Worm (Caenorhabditis elegans) whole organism, mixed stage, embryonic: Measurements from ENCODE around the gene str-217.

ENCODE experiments used
- M03D4.4 ChIP-seq: sonication (generic microtip); optimal IDR thresholded peaks from 2 replicates; lab custom pipeline; 2017; ENCODE audit warnings: mild to moderate bottlenecking, missing genetic modification characterization, missing compliant biosample characterization
- bed-3 ChIP-seq: fragments of 200-800 bp; sonication (Bioruptor generic); optimal IDR thresholded peaks from 3 replicates; lab custom pipeline; 2018; ENCODE audit warnings: mild to moderate bottlenecking, missing genetic modification characterization, moderate library complexity, missing compliant biosample characterization
- blmp-1 ChIP-seq: fragments of 150-350 bp; optimal IDR thresholded peaks from 2 replicates; lab custom pipeline; 2014; ENCODE audit warnings: missing biosample characterization, missing genetic modification characterization
- ceh-39 ChIP-seq: fragments of 150-350 bp; optimal IDR thresholded peaks from 2 replicates; lab custom pipeline; 2014; ENCODE audit warnings: missing biosample characterization, missing genetic modification characterization
- ceh-43 ChIP-seq: fragments of 200-800 bp; sonication (Bioruptor generic); optimal IDR thresholded peaks from 2 replicates; lab custom pipeline; 2018; ENCODE audit warnings: mild to moderate bottlenecking, missing genetic modification characterization, moderate library complexity, missing compliant biosample characterization
- ceh-83 ChIP-seq: fragments of 200-800 bp; sonication (Bioruptor generic); optimal IDR thresholded peaks from 2 replicates; lab custom pipeline; 2018; ENCODE audit warnings: mild to moderate bottlenecking, missing genetic modification characterization, missing compliant biosample characterization
- ces-1 ChIP-seq: fragments of 150-350 bp; optimal IDR thresholded peaks from 2 replicates; lab custom pipeline; 2014; ENCODE audit warnings: missing biosample characterization, missing genetic modification reagents, missing genetic modification characterization
- drap-1 ChIP-seq: fragments of 200-800 bp; sonication (Bioruptor generic); optimal IDR thresholded peaks from 3 replicates; lab custom pipeline; 2018; ENCODE audit warnings: mild to moderate bottlenecking, missing genetic modification characterization, missing compliant biosample characterization
- elt-1 ChIP-seq: sonication (generic microtip); optimal IDR thresholded peaks from 2 replicates; lab custom pipeline; 2017; ENCODE audit warnings: missing genetic modification characterization, mild to moderate bottlenecking, missing compliant biosample characterization, antibody characterized with exemption, moderate library complexity, borderline replicate concordance; ENCODE audit not compliant: insufficient read depth
- elt-3 ChIP-seq: fragments of 150-350 bp; optimal IDR thresholded peaks from 2 replicates; lab custom pipeline; 2014; ENCODE audit warnings: missing biosample characterization, missing genetic modification characterization
- flh-1 ChIP-seq: fragments of 200-800 bp; sonication (Bioruptor generic); optimal IDR thresholded peaks from 2 replicates; lab custom pipeline; 2018; ENCODE audit warnings: mild to moderate bottlenecking, missing genetic modification characterization, moderate library complexity, missing compliant biosample characterization
- ham-2 ChIP-seq: fragments of 200-800 bp; sonication (Bioruptor generic); optimal IDR thresholded peaks from 2 replicates; lab custom pipeline; 2018; ENCODE audit warnings: mild to moderate bottlenecking, missing genetic modification characterization, missing compliant biosample characterization
- hlh-1 ChIP-seq: fragments of 150-350 bp; optimal IDR thresholded peaks from 2 replicates; lab custom pipeline; 2014; ENCODE audit warnings: missing biosample characterization, missing genetic modification reagents, missing genetic modification characterization
- lin-13 ChIP-seq: fragments of 150-350 bp; optimal IDR thresholded peaks from 2 replicates; lab custom pipeline; 2014; ENCODE audit warnings: missing biosample characterization, missing genetic modification characterization
- lin-32 ChIP-seq: fragments of 200-800 bp; sonication (Bioruptor generic); optimal IDR thresholded peaks from 2 replicates; lab custom pipeline; 2018; ENCODE audit warnings: mild to moderate bottlenecking, missing genetic modification characterization, missing compliant biosample characterization
- lsy-2 ChIP-seq: fragments of 150-350 bp; optimal IDR thresholded peaks from 2 replicates; lab custom pipeline; 2014; ENCODE audit warnings: missing biosample characterization, missing genetic modification characterization
- mab-5 ChIP-seq: fragments of 150-350 bp; optimal IDR thresholded peaks from 2 replicates; lab custom pipeline; 2014; ENCODE audit warnings: missing biosample characterization, missing genetic modification characterization
- mep-1 ChIP-seq: fragments of 150-350 bp; optimal IDR thresholded peaks from 2 replicates; lab custom pipeline; 2017; ENCODE audit warnings: missing biosample characterization, missing genetic modification reagents, missing genetic modification characterization, inconsistent platforms
- mls-2 ChIP-seq: sonication (generic microtip); optimal IDR thresholded peaks from 2 replicates; lab custom pipeline; 2016; ENCODE audit warnings: mild to moderate bottlenecking, missing genetic modification characterization, moderate library complexity, missing compliant biosample characterization
- nhr-2 ChIP-seq: fragments of 150-350 bp; optimal IDR thresholded peaks from 2 replicates; lab custom pipeline; 2014; ENCODE audit warnings: missing biosample characterization, missing genetic modification characterization
- nhr-237 ChIP-seq: fragments of 150-350 bp; optimal IDR thresholded peaks from 2 replicates; lab custom pipeline; 2014; ENCODE audit warnings: missing biosample characterization, missing genetic modification characterization
- nhr-28 ChIP-seq: fragments of 150-350 bp; optimal IDR thresholded peaks from 2 replicates; lab custom pipeline; 2014; ENCODE audit warnings: missing biosample characterization, missing genetic modification characterization
- nhr-76 ChIP-seq: sonication (generic microtip); optimal IDR thresholded peaks from 2 replicates; lab custom pipeline; 2017; ENCODE audit warnings: missing biosample characterization, missing genetic modification characterization
- pha-4 ChIP-seq: fragments of 150-350 bp; optimal IDR thresholded peaks from 2 replicates; lab custom pipeline; 2018; ENCODE audit warnings: missing biosample characterization, missing genetic modification reagents, missing genetic modification characterization
- sem-2 ChIP-seq: fragments of 200-800 bp; sonication (Bioruptor generic); optimal IDR thresholded peaks from 2 replicates; lab custom pipeline; 2018; ENCODE audit warnings: mild to moderate bottlenecking, missing genetic modification characterization, missing compliant biosample characterization
- snpc-4 ChIP-seq: fragments of 150-350 bp; optimal IDR thresholded peaks from 2 replicates; lab custom pipeline; 2014; ENCODE audit warnings: missing biosample characterization, missing genetic modification characterization
- sptf-1 ChIP-seq: sonication (generic microtip); optimal IDR thresholded peaks from 2 replicates; lab custom pipeline; 2017; ENCODE audit warnings: mild to moderate bottlenecking, missing genetic modification characterization, moderate library complexity, missing compliant biosample characterization
- tbx-8 ChIP-seq: fragments of 200-800 bp; sonication (Bioruptor generic); optimal IDR thresholded peaks from 2 replicates; lab custom pipeline; 2018; ENCODE audit warnings: mild to moderate bottlenecking, missing genetic modification characterization, moderate library complexity, missing compliant biosample characterization
- unc-120 ChIP-seq: sonication (generic microtip); optimal IDR thresholded peaks from 2 replicates; lab custom pipeline; 2017; ENCODE audit warnings: missing genetic modification characterization, missing compliant biosample characterization; ENCODE audit not compliant: poor library complexity, severe bottlenecking
- unc-39 ChIP-seq: fragments of 150-350 bp; optimal IDR thresholded peaks from 2 replicates; lab custom pipeline; 2014; ENCODE audit warnings: missing biosample characterization, missing genetic modification characterization
- zip-8 ChIP-seq: fragments of 150-350 bp; optimal IDR thresholded peaks from 2 replicates; lab custom pipeline; 2014; ENCODE audit warnings: missing biosample characterization, missing genetic modification characterization
- ztf-11 ChIP-seq: fragments of 150-350 bp; optimal IDR thresholded peaks from 2 replicates; lab custom pipeline; 2014; ENCODE audit warnings: missing biosample characterization, missing genetic modification characterization

str-217 gene

ce11 chrV:17000204-17000603 lies at the start of gene str-217:
str-217 (minus strand) TSS chrV:17000304.
- TF ChIP-seq lsy-2 (no peak), elt-3 (no peak), ces-1 (GFP tag; lab: Kevin White, UChicago) (no peak), ceh-43 (GFP tag; lab: Kevin White, UChicago) (no peak), tbx-8 (GFP tag; lab: Kevin White, UChicago) (no peak), pha-4 (tag; lab: Kevin White, UChicago) (no peak), mls-2 (tag; lab: Kevin White, UChicago) (no peak), hlh-1 (tag; lab: Kevin White, UChicago) (no peak), snpc-4 (tag; lab: Kevin White, UChicago) (no peak)
- TF ChIP-seq, all 35 proteins: peak for 0

DNA sequence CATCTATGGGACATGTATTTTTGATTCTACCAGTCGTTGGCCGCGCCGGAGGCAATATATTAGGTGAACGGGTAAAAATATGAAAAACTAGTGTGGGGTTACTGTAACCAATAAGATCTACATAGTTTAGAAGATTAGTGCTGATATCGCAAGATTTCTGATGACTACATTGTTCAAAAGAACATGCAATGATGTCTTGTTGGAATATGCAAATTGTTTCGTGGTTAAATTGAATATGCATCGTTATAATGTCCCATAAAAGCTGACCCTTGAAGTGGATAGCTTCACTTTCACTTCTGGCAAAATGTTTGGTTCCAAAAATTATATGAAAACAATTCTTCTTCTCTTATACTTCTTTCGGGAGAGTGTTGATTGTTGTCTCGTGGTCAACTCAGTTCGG lies 44.4 kb upstream of the str-217 start, which contains the start of gene F28B1.2:
Gene F28B1.2 (plus strand): TSS at position 301 of the 400 bp plus-strand sequence.
- TF ChIP-seq nhr-76 (tag; lab: Kevin White, UChicago), result no peak
- no peak for TF ChIP-seq nhr-28
- TF ChIP-seq tbx-8 (GFP tag; lab: Kevin White, UChicago), result no peak
- TF ChIP-seq drap-1 (GFP tag; lab: Kevin White, UChicago), result no peak
- no peak for TF ChIP-seq lin-13 (tag; lab: Kevin White, UChicago)
- no peak for TF ChIP-seq mep-1 (tag; lab: Kevin White, UChicago)
- no peak for TF ChIP-seq ceh-39
- no peak for TF ChIP-seq M03D4.4 (tag; lab: Kevin White, UChicago)
- no peak for TF ChIP-seq unc-39 (tag; lab: Kevin White, UChicago)
- TF ChIP-seq nhr-2 (tag; lab: Kevin White, UChicago), result no peak
- TF ChIP-seq mls-2 (tag; lab: Kevin White, UChicago), result no peak
- TF ChIP-seq bed-3 (GFP tag; lab: Kevin White, UChicago), result no peak
- no peak for TF ChIP-seq lsy-2
- no peak for TF ChIP-seq sptf-1 (tag; lab: Kevin White, UChicago)
- no peak for TF ChIP-seq nhr-237
- TF ChIP-seq zip-8 (tag; lab: Kevin White, UChicago), result no peak

DNA sequence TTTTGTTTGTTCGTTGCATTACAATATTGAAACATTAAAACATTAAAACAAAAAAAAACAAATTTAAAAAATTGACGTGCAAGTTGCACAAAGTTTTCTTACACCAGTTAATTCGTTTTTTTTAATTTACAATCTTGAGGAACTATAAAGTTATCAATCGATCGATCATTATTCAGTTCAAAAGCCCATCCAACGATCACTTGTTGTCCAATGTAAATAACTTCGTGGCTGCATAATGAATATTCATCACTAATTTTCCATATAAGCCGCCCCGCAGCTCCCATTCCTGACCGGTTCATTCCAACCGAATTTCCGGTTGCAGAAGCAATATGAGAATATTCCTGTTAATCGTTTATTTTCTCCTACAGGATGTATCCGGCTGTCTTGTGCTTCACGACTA lies 42.2 kb upstream of the str-217 start, which contains the start of gene hpo-33:
Gene hpo-33 (plus strand): TSS at position 301 of the 400 bp plus-strand sequence.
- TF ChIP-seq elt-3 (no peak), nhr-28 (no peak), nhr-2 (tag; lab: Kevin White, UChicago) (no peak), ceh-43 (GFP tag; lab: Kevin White, UChicago) (no peak), mab-5 (no peak), nhr-237 (no peak), nhr-76 (tag; lab: Kevin White, UChicago) (no peak), elt-1 (no peak), snpc-4 (tag; lab: Kevin White, UChicago) (no peak), bed-3 (GFP tag; lab: Kevin White, UChicago) (no peak), zip-8 (tag; lab: Kevin White, UChicago) (no peak), tbx-8 (GFP tag; lab: Kevin White, UChicago) (no peak), ces-1 (GFP tag; lab: Kevin White, UChicago) (no peak), pha-4 (tag; lab: Kevin White, UChicago) (no peak), flh-1 (GFP tag; lab: Kevin White, UChicago) (no peak), unc-120 (no peak), ztf-11 (tag; lab: Kevin White, UChicago) (no peak)

- TF ChIP-seq elt-1, result no peak
- TF ChIP-seq pha-4 (tag; lab: Kevin White, UChicago), result no peak
Measured at ce11 chrV:17035850-17036249, 35.7 kb upstream of the str-217 start, which contains the start of gene srz-94. srz-94 (minus strand) TSS chrV:17035950.

DNA sequence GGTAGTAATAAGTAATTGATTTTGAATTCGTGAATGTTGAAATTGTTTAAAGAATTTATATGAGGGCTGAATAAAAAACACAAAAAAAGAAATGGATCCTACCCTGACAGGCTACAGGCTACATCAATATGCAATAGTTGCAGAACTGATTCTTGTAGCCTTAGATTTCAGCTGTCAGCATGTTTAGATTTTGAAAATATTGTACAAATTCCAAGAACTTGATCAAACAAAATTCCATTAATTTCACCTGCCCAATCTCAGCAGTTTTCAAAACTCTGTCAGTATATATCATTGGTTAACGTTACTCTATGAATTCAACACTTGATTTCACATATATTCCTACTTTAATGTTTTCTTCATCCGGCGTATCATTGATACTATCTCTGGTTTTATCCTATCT lies 30.3 kb upstream of the str-217 start:
- no peak for TF ChIP-seq lsy-2
- no peak for TF ChIP-seq ces-1 (GFP tag; lab: Kevin White, UChicago)
- TF ChIP-seq, all 35 proteins: peak for 0

ce11 chrV:17026289-17026688 lies 26.2 kb upstream of the str-217 start, which contains the start of gene F49H6.15:
F49H6.15 (minus strand) TSS chrV:17026389.
- TF ChIP-seq elt-3, result no peak
- no peak for TF ChIP-seq bed-3 (GFP tag; lab: Kevin White, UChicago)
- TF ChIP-seq lsy-2, result no peak
- TF ChIP-seq ztf-11 (tag; lab: Kevin White, UChicago), result no peak
- no peak for TF ChIP-seq flh-1 (GFP tag; lab: Kevin White, UChicago)
- no peak for TF ChIP-seq sem-2 (GFP tag; lab: Kevin White, UChicago)
- TF ChIP-seq ceh-83 (GFP tag; lab: Kevin White, UChicago), result no peak
- TF ChIP-seq nhr-28, result no peak
- TF ChIP-seq ceh-43 (GFP tag; lab: Kevin White, UChicago), result no peak
- TF ChIP-seq unc-120, result no peak
- TF ChIP-seq ham-2 (GFP tag; lab: Kevin White, UChicago), result no peak
- TF ChIP-seq unc-39 (tag; lab: Kevin White, UChicago), result no peak
- no peak for TF ChIP-seq ces-1 (GFP tag; lab: Kevin White, UChicago)
- TF ChIP-seq nhr-2 (tag; lab: Kevin White, UChicago), result no peak
- TF ChIP-seq pha-4 (tag; lab: Kevin White, UChicago), result no peak
- TF ChIP-seq mls-2 (tag; lab: Kevin White, UChicago), result no peak
- no peak for TF ChIP-seq drap-1 (GFP tag; lab: Kevin White, UChicago)
- no peak for TF ChIP-seq hlh-1 (tag; lab: Kevin White, UChicago)
- no peak for TF ChIP-seq blmp-1 (tag; lab: Kevin White, UChicago)
- no peak for TF ChIP-seq lin-32 (GFP tag; lab: Kevin White, UChicago)
